Fruit fly (Drosophila melanogaster): Measurements from ENCODE around the gene msi.

msi gene

DNA sequence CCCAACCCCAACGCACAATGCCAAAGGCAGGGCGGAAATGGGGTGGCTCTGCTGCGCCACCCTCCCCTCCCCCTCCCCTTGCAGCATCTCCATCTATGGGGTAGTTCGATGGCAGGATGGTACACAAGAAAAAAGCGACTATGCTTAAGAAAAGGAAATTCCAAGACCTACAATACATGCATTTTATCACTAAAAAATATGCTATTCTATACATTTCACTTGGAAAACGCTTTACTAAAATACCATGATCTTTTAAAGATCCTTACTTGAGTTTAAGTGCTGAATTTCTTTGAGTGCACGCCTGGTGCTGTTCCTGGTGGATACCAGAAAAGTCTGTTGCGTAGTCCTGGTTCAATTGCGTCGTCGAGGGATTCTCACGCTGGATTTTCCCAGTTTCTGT is 115.2 kb downstream of the msi start (continued):
- TF ChIP-seq CG15269 (tag; optimal IDR thresholded peaks at IDR 0.05) (peak; percentile 74), C15 (GFP tag; IDR thresholded peaks at IDR 0.05) (0 out of 3 replicates have a peak, but pooled peaks have one; percentile 42), CG16815 (GFP tag; optimal IDR thresholded peaks at IDR 0.05) (peak; percentile 33), Dip3 (GFP tag; optimal IDR thresholded peaks at IDR 0.05) (peak; percentile 32), Tbp (GFP tag; optimal IDR thresholded peaks at IDR 0.05) (no peak), CkIIα-i1 (GFP tag; IDR thresholded peaks at IDR 0.05) (no peak), CG2202 (tag; optimal IDR thresholded peaks at IDR 0.05) (no peak), CG1529 (GFP tag; optimal IDR thresholded peaks at IDR 0.05) (peak; percentile 45), jing (GFP tag; optimal IDR thresholded peaks at IDR 0.05) (peak; percentile 53), chinmo (GFP tag; IDR thresholded peaks at IDR 0.05; ENCODE audit: partially characterized antibody) (no peak), ato (GFP tag; IDR thresholded peaks at IDR 0.05; ENCODE audit: partially characterized antibody) (no peak), nerfin-1 (tag; optimal IDR thresholded peaks at IDR 0.05) (peak; percentile 71), Ptx1 (GFP tag; IDR thresholded peaks at IDR 0.05) (peak; percentile 81), Rfx (GFP tag; IDR thresholded peaks at IDR 0.05) (peak; percentile 69), HLH3B (GFP tag; IDR thresholded peaks at IDR 0.05) (peak; percentile 73), MTF-1 (GFP tag; optimal IDR thresholded peaks at IDR 0.05; ENCODE audit: borderline replicate concordance) (no peak), CG11247 (GFP tag; IDR thresholded peaks at IDR 0.05) (peak; percentile 49; the same call in 1 of the 2 replicates), slou (GFP tag; optimal IDR thresholded peaks at IDR 0.05) (peak; percentile 17), Mes4 (GFP tag; optimal IDR thresholded peaks at IDR 0.05) (peak; percentile 44), fu2 (GFP tag; optimal IDR thresholded peaks at IDR 0.05) (peak; percentile 25), CG9437 (GFP tag; optimal IDR thresholded peaks at IDR 0.05) (peak; percentile 47), exex (tag; optimal IDR thresholded peaks at IDR 0.05) (no peak), CG18619 (GFP tag; optimal IDR thresholded peaks at IDR 0.05) (peak; percentile 47), CG10565 (GFP tag; optimal IDR thresholded peaks at IDR 0.05) (no peak), ash1 (GFP tag; optimal IDR thresholded peaks at IDR 0.05) (no peak), lbe (GFP tag; optimal IDR thresholded peaks at IDR 0.05) (no peak), E2f1 (GFP tag; IDR thresholded peaks at IDR 0.05) (peak; percentile 57), al (GFP tag; IDR thresholded peaks at IDR 0.05) (0 out of 2 replicates have a peak, but pooled peaks have one; percentile 28), bab2 (GFP tag; optimal IDR thresholded peaks at IDR 0.05) (peak; percentile 61), CG18764 (GFP tag; optimal IDR thresholded peaks at IDR 0.05) (peak; percentile 40), Nf-YC (tag; optimal IDR thresholded peaks at IDR 0.05) (peak; percentile 35), Gsc (GFP tag; IDR thresholded peaks at IDR 0.05) (0 out of 2 replicates have a peak, but pooled peaks have one; percentile 41), CG10431 (GFP tag; optimal IDR thresholded peaks at IDR 0.05) (peak; percentile 23), lab (GFP tag; optimal IDR thresholded peaks at IDR 0.05) (peak; percentile 87), CG2875 (GFP tag; optimal IDR thresholded peaks at IDR 0.05) (peak; percentile 46), Drgx (GFP tag; IDR thresholded peaks at IDR 0.05) (no peak), dysf (GFP tag; IDR thresholded peaks at IDR 0.05) (peak; percentile 81), ranshi (GFP tag; IDR thresholded peaks at IDR 0.05) (peak; percentile 78; the same call in 1 of the 2 replicates), CG5245 (GFP tag; optimal IDR thresholded peaks at IDR 0.05) (peak; percentile 48), vvl (GFP tag; IDR thresholded peaks at IDR 0.05) (peak; percentile 83), CG16779 (GFP tag; IDR thresholded peaks at IDR 0.05) (no peak), CG13624 (GFP tag; optimal IDR thresholded peaks at IDR 0.05) (peak; percentile 84), CG30403 (GFP tag; optimal IDR thresholded peaks at IDR 0.05) (peak; percentile 60), yki (optimal IDR thresholded peaks at IDR 0.05) (no peak), ken (GFP tag; IDR thresholded peaks at IDR 0.05) (peak; percentile 75; the same call in 2 of the 3 replicates), br (optimal IDR thresholded peaks at IDR 0.05) (no peak), CG1603 (tag; optimal IDR thresholded peaks at IDR 0.05) (peak; percentile 57), Scr (GFP tag; IDR thresholded peaks at IDR 0.05; ENCODE audit: partially characterized antibody) (no peak), psq (GFP tag; optimal IDR thresholded peaks at IDR 0.05) (no peak), sna (GFP tag; IDR thresholded peaks at IDR 0.05; ENCODE audit: partially characterized antibody) (no peak), chif (GFP tag; optimal IDR thresholded peaks at IDR 0.05) (peak; percentile 2 to 41), Chrac-16 (GFP tag; optimal IDR thresholded peaks at IDR 0.05) (peak; percentile 40)
